Fruit fly (Drosophila melanogaster) whole organism, wandering third instar larva: Measurements from ENCODE around the gene CG15399.

Source experiments
- Abd-B ChIP-seq: fragments of >200 bp; optimal IDR thresholded peaks from 2 replicates; lab custom pipeline; 2017; ENCODE audit warnings: missing biosample characterization, missing genetic modification characterization
- CG32264 ChIP-seq: fragments of 200-800 bp; sonication (Bioruptor generic); optimal IDR thresholded peaks from 2 replicates; lab custom pipeline; 2016; ENCODE audit warnings: missing biosample characterization, missing genetic modification characterization
- Mio ChIP-seq: sonication (Bioruptor generic); optimal IDR thresholded peaks from 2 replicates; lab custom pipeline; 2016; ENCODE audit warnings: missing biosample characterization, missing genetic modification characterization
- OdsH ChIP-seq: fragments of 200-800 bp; sonication (Bioruptor generic); optimal IDR thresholded peaks from 2 replicates; lab custom pipeline; 2016; ENCODE audit warnings: missing biosample characterization, mild to moderate bottlenecking, missing genetic modification characterization
- dmrt93B ChIP-seq: fragments of 200-800 bp; sonication (Bioruptor generic); optimal IDR thresholded peaks from 2 replicates; lab custom pipeline; 2018; ENCODE audit warnings: missing biosample characterization, mild to moderate bottlenecking, missing genetic modification characterization
- h ChIP-seq: fragments of 200-800 bp; sonication (Bioruptor generic); optimal IDR thresholded peaks from 3 replicates; lab custom pipeline; 2016; ENCODE audit warnings: missing biosample characterization, mild to moderate bottlenecking, missing genetic modification characterization
- jim ChIP-seq: fragments of 175-275, 200-325 bp; sonication (Bioruptor generic); optimal IDR thresholded peaks from 2 replicates; lab custom pipeline; 2016; ENCODE audit warnings: missing biosample characterization, mild to moderate bottlenecking, missing genetic modification characterization
- rgr ChIP-seq: fragments of 200-800 bp; sonication (Bioruptor generic); optimal IDR thresholded peaks from 3 replicates; lab custom pipeline; 2016; ENCODE audit warnings: missing biosample characterization, mild to moderate bottlenecking, missing genetic modification characterization
- sage ChIP-seq: fragments of 200-800 bp; sonication (Bioruptor generic); optimal IDR thresholded peaks from 2 replicates; lab custom pipeline; 2016; ENCODE audit warnings: missing biosample characterization, mild to moderate bottlenecking, missing genetic modification characterization
- sv ChIP-seq: fragments of 200-800 bp; sonication (Bioruptor generic); optimal IDR thresholded peaks from 3 replicates; lab custom pipeline; 2016; ENCODE audit warnings: missing biosample characterization, missing genetic modification characterization

DNA sequence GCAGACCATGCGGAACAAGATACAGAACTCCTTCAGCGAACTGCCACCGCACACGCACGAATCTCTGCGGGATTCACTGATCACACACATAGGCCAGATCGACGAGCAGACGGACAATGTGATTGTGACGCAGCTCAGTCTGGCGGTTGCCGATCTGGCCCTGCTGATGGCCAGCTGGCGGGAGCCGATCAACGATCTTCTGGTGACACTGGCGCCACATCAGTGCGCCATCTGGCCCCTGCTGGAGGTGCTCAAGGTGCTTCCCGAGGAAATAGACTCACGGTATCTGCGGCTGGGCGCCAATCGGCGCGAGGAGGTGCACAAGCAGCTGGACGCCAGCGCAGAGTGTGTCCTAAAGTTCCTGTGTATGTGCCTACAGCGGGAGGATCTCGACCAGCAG is 11.3 kb downstream of the CG15399 start:
- TF ChIP-seq CG32264 (GFP tag; lab: Kevin White, UChicago), result no peak
- no peak for TF ChIP-seq h (GFP tag; lab: Kevin White, UChicago)
- TF ChIP-seq sv, result no peak
- no peak for TF ChIP-seq Abd-B (GFP tag; lab: Kevin White, UChicago)
- TF ChIP-seq rgr (GFP tag; lab: Kevin White, UChicago), result no peak
- TF ChIP-seq dmrt93B (GFP tag; lab: Kevin White, UChicago), result no peak
- no peak for TF ChIP-seq sage (GFP tag; lab: Kevin White, UChicago)
- no peak for TF ChIP-seq Mio (GFP tag; lab: Kevin White, UChicago)
- TF ChIP-seq OdsH (GFP tag; lab: Kevin White, UChicago), result no peak
- TF ChIP-seq jim (GFP tag; lab: Kevin White, UChicago), result no peak
